Fruit fly (Drosophila melanogaster): ENCODE results near the gene CG10597.

The CG10597 gene

dm6 chrX:17230944-17231343 is at the start of gene CG10597:
CG10597 (minus strand) TSS chrX:17231044.
- TF ChIP-seq h (optimal IDR thresholded peaks at IDR 0.05) (no peak), Sin3A (optimal IDR thresholded peaks at IDR 0.05) (no peak), Myc (optimal IDR thresholded peaks at IDR 0.05) (no peak), psq (optimal IDR thresholded peaks at IDR 0.05) (no peak), ttk (optimal IDR thresholded peaks at IDR 0.05) (no peak), insv (optimal IDR thresholded peaks at IDR 0.05) (no peak)

DNA sequence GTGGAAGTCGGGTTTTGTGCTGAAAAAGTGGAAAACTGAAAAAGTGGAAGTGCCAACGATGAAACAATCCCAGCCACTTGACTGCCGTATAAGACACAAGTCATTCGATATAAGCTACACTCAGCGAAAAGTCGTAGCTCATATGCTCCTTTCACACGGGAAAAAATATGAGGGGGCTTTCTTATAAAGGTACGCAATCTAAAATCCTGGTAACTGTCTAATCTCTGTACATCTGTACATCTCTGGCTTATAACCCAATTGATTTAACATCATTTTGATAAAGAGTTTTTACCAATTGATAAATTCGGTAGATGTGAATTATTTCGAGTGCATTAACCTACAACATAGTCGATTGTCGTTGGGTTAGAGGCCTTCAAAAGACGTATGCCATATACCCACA is 44.0 kb upstream of the CG10597 start:
- no peak for TF ChIP-seq insv (optimal IDR thresholded peaks at IDR 0.05)
- no peak for TF ChIP-seq Sin3A (optimal IDR thresholded peaks at IDR 0.05)
- TF ChIP-seq Myc (optimal IDR thresholded peaks at IDR 0.05): no peak
- no peak for TF ChIP-seq psq (optimal IDR thresholded peaks at IDR 0.05)
- no peak for TF ChIP-seq ttk (optimal IDR thresholded peaks at IDR 0.05)
- TF ChIP-seq h (optimal IDR thresholded peaks at IDR 0.05): no peak

- TF ChIP-seq insv (optimal IDR thresholded peaks at IDR 0.05) (no peak), Sin3A (optimal IDR thresholded peaks at IDR 0.05) (no peak), psq (optimal IDR thresholded peaks at IDR 0.05) (no peak), h (optimal IDR thresholded peaks at IDR 0.05) (no peak), Myc (optimal IDR thresholded peaks at IDR 0.05) (no peak), ttk (optimal IDR thresholded peaks at IDR 0.05) (no peak)
Observed at dm6 chrX:17265402-17266028, 34.7 kb upstream of the CG10597 start.

dm6 chrX:17262049-17262448 is 31.2 kb upstream of the CG10597 start:
- TF ChIP-seq Sin3A (optimal IDR thresholded peaks at IDR 0.05) (no peak), psq (optimal IDR thresholded peaks at IDR 0.05) (no peak), ttk (optimal IDR thresholded peaks at IDR 0.05) (no peak), h (optimal IDR thresholded peaks at IDR 0.05) (no peak), Myc (optimal IDR thresholded peaks at IDR 0.05) (no peak), insv (optimal IDR thresholded peaks at IDR 0.05) (no peak)

DNA sequence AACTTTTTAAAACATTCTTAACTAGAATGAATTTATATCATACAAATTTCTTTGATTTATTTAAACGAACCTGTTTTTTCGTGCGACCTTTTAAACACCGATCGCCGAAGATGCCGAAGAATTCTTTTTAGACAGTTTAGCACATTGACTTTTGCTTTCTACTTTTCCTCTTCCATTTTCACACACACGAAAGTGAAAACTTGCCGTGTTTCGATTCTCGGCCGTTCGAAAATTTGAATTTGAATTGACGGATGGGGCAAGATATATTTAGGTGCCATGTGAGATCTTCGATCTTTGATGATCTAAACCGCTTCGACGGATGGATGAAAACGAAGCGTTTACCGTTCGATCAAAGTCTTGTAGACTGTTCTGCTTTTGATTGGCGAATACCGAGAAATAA is 24.8 kb upstream of the CG10597 start:
- no peak for TF ChIP-seq h (optimal IDR thresholded peaks at IDR 0.05)
- TF ChIP-seq Sin3A (optimal IDR thresholded peaks at IDR 0.05): no peak
- TF ChIP-seq ttk (optimal IDR thresholded peaks at IDR 0.05): no peak
- no peak for TF ChIP-seq psq (optimal IDR thresholded peaks at IDR 0.05)
- TF ChIP-seq insv (optimal IDR thresholded peaks at IDR 0.05): no peak
- no peak for TF ChIP-seq Myc (optimal IDR thresholded peaks at IDR 0.05)

DNA sequence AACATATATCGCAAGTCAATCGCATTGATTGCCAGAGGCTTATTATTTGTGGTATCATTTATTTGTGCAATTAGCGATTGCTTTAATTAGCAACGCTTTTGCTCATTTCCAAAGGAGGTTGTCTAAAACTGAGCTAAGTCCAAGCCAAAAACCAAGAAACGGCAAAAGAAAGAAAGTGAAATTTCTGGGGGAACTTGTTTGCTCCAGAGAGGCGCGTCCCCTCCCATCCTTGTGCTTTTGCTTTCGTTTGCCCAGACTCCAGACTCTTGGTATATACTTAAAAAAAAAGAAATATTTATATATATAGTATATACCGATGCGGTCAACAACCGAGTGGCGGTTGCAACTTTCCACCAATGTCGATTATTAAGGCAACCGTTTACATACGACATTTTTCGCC is 23.2 kb upstream of the CG10597 start:
- TF ChIP-seq Sin3A (optimal IDR thresholded peaks at IDR 0.05): no peak
- no peak for TF ChIP-seq h (optimal IDR thresholded peaks at IDR 0.05)
- no peak for TF ChIP-seq ttk (optimal IDR thresholded peaks at IDR 0.05)
- TF ChIP-seq psq (optimal IDR thresholded peaks at IDR 0.05): no peak

DNA sequence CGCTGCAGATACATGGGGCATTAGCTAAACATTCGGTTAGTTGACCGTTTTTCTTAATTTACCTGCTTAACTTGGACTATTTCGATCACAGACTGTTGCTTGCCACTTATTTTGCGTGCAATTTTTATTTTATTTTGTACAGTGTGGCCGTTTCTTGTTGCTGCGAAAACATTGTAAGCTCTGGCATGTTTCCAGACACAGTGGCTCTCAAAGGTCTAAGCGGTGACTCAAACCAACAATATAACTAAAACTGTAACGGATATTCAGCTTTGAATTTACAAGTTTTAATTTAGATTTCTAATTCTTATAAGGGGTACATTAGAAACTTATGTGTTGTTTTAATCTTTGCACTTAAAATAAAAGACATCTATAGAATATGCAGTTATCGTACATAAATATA is 18.5 kb upstream of the CG10597 start, which contains the start of gene CG8675:
CG8675 (minus strand) TSS at position 177 of the 400 bp plus-strand sequence.
- TF ChIP-seq psq (optimal IDR thresholded peaks at IDR 0.05) (no peak), h (optimal IDR thresholded peaks at IDR 0.05) (no peak), Myc (optimal IDR thresholded peaks at IDR 0.05) (no peak), insv (optimal IDR thresholded peaks at IDR 0.05) (no peak), ttk (optimal IDR thresholded peaks at IDR 0.05) (no peak), Sin3A (optimal IDR thresholded peaks at IDR 0.05) (no peak)

- TF ChIP-seq ttk (optimal IDR thresholded peaks at IDR 0.05) (no peak), Myc (optimal IDR thresholded peaks at IDR 0.05) (no peak), h (optimal IDR thresholded peaks at IDR 0.05) (no peak), psq (optimal IDR thresholded peaks at IDR 0.05) (no peak), Sin3A (optimal IDR thresholded peaks at IDR 0.05) (no peak), insv (optimal IDR thresholded peaks at IDR 0.05) (no peak)
Observed at dm6 chrX:17246916-17247315, 16.1 kb upstream of the CG10597 start, which contains the start of gene CG42854. CG42854 (minus strand) TSS chrX:17247016.

DNA sequence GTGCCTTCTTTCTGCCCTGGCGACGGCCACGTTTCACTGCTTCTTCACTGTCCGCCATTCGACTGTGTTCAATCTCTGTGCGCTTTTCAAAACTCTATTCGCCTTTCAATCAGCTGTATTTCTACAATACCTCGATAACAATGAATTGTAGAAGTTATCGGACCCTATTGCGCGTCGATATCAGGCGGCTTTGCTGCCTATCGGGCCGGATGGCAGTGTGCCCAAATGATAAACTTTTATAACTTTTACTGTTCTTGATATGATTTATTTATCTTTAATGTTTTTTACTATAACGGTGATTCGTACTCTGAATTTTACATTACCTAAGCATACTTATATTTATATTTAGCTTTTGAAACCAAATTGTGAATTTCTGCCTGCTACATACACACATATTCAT is 14.0 kb upstream of the CG10597 start, which contains the start of gene CG8915:
CG8915 (minus strand) TSS at position 148 of the 400 bp plus-strand sequence.
- TF ChIP-seq insv (optimal IDR thresholded peaks at IDR 0.05) (no peak), psq (optimal IDR thresholded peaks at IDR 0.05) (no peak), h (optimal IDR thresholded peaks at IDR 0.05) (no peak), Myc (optimal IDR thresholded peaks at IDR 0.05) (no peak), Sin3A (optimal IDR thresholded peaks at IDR 0.05) (no peak), ttk (optimal IDR thresholded peaks at IDR 0.05) (no peak)

DNA sequence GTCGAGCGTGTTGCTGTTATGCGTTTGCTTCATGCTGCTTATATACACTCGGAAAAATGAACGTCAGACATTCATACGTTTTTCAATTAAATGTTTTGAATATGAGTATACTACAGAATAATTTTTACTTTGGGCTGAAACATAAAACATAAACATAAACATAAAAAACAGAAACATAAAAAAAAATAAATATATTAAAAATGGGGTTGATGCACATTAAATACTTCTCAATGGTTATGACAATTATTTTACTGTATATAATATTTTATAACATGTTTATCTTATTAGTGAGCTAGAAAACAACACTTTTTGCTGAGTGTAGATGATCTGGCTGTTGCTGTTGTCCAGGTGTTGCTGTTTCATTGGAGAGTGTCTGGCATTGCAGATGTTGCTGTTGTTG is 6.6 kb upstream of the CG10597 start:
- TF ChIP-seq h (optimal IDR thresholded peaks at IDR 0.05) (no peak), psq (optimal IDR thresholded peaks at IDR 0.05) (no peak), Myc (optimal IDR thresholded peaks at IDR 0.05) (no peak), insv (optimal IDR thresholded peaks at IDR 0.05) (no peak), Sin3A (optimal IDR thresholded peaks at IDR 0.05) (no peak), ttk (optimal IDR thresholded peaks at IDR 0.05) (no peak)

dm6 chrX:17236468-17236867 is 5.6 kb upstream of the CG10597 start:
- no peak for TF ChIP-seq insv (optimal IDR thresholded peaks at IDR 0.05)
- no peak for TF ChIP-seq ttk (optimal IDR thresholded peaks at IDR 0.05)
- no peak for TF ChIP-seq Myc (optimal IDR thresholded peaks at IDR 0.05)
- no peak for TF ChIP-seq psq (optimal IDR thresholded peaks at IDR 0.05)
- TF ChIP-seq h (optimal IDR thresholded peaks at IDR 0.05): no peak
- no peak for TF ChIP-seq Sin3A (optimal IDR thresholded peaks at IDR 0.05)

dm6 chrX:17232642-17233041 is 1.8 kb upstream of the CG10597 start, which contains the start of gene f:
f (plus strand) TSS chrX:17232942.
- TF ChIP-seq psq (optimal IDR thresholded peaks at IDR 0.05): no peak
- TF ChIP-seq Sin3A (optimal IDR thresholded peaks at IDR 0.05): no peak
- TF ChIP-seq h (optimal IDR thresholded peaks at IDR 0.05): no peak
- TF ChIP-seq ttk (optimal IDR thresholded peaks at IDR 0.05): no peak
- TF ChIP-seq insv (optimal IDR thresholded peaks at IDR 0.05): no peak
- TF ChIP-seq Myc (optimal IDR thresholded peaks at IDR 0.05): no peak
